Worm (Caenorhabditis elegans): ENCODE results near the gene Y82E9BR.14.
A peak's percentile ranks its signal among the peaks of the same experiment; 100 is the strongest.
"Not testable (repeated sequence)": the region's sequence is repeated elsewhere in the genome, so short reads cannot be mapped to it uniquely, and the experiment has no call there.

Gene Y82E9BR.14

DNA sequence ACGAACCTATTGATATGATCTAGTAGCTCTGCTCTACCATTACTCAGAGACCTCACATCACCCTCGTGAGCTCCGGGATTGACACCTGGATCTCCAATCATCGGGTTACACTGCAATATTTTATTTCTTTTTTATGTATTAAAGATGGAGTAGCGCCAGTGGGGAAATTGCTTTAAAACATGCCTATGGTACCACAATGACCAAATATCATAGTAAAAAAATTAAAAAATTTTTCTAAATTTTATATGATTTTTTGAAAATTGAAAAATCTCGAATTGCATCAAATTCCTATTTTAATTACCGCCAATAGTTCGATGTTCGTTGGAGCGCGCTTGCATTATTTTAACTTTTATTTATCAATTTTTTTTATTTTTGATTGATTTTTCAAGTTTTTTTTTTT is 36.0 kb downstream of the Y82E9BR.14 start, which contains the start of gene pals-40:
Gene pals-40, minus strand, starts transcription at position 101 of the 400 bp plus-strand sequence.
- not testable (repeated sequence) for TF ChIP-seq nhr-10 (tag; optimal IDR thresholded peaks at IDR 0.05); ztf-7 (tag; optimal IDR thresholded peaks at IDR 0.05); nhr-42 (GFP tag; IDR thresholded peaks at IDR 0.05)

DNA sequence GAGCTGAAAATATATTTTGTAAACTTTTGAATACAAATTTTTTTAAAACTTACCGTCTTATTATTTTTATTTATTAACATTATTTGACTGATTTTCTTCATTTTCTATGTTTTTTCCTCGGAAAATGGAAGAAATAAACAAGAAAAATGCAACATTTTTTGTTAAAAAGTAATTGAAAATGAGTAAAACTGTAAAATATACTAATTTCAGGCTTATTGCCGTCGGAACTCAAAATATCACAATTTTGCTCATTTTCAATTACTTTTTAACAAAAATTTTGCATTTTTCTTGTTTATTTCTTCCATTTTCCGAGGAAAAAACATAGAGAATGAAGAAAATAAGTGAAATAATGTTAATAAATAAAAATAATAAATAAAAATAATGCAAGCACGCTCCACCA is 38.4 kb downstream of the Y82E9BR.14 start, which contains the start of gene Y82E9BR.10:
Gene Y82E9BR.10, minus strand, starts transcription at position 101 of the 400 bp plus-strand sequence.
- not testable (repeated sequence) for TF ChIP-seq nhr-42 (GFP tag; IDR thresholded peaks at IDR 0.05); daf-16 (GFP tag; optimal IDR thresholded peaks at IDR 0.05); daf-16 (tag; optimal IDR thresholded peaks at IDR 0.05); dmd-6 (GFP tag; IDR thresholded peaks at IDR 0.05)

DNA sequence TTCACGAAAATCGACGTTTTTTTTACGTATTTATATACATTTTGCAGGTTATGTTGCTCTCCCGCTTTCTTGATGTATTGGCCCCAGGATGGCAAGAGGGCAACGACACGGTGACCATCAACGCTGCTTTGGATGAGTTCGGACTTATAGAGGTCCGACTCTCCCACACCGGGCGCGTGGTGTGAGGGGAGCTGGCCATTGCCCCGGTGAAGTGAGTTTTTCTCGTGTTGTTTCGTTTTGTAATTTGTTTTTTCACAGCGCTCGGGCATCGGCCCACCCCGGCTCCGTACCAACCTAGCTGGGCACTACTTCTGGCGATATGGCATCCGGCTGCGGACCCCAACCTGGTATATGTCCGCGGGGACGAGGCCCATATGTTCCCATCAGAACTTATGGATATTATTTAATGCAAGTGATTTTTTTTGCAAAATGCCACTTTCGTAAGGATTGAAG is 39.5 kb downstream of the Y82E9BR.14 start, which contains the start of gene Y82E9BR.20:
Gene Y82E9BR.20, plus strand, starts transcription at position 51 of the 453 bp plus-strand sequence.
- TF ChIP-seq unc-62 (GFP tag; optimal IDR thresholded peaks at IDR 0.05 in 1 of 2) = peak in 1 of 2 experiments; percentile 90
- TF ChIP-seq unc-62 (tag; optimal IDR thresholded peaks at IDR 0.05) = no peak
- no peak for TF ChIP-seq unc-39 (tag; optimal IDR thresholded peaks at IDR 0.05)

DNA sequence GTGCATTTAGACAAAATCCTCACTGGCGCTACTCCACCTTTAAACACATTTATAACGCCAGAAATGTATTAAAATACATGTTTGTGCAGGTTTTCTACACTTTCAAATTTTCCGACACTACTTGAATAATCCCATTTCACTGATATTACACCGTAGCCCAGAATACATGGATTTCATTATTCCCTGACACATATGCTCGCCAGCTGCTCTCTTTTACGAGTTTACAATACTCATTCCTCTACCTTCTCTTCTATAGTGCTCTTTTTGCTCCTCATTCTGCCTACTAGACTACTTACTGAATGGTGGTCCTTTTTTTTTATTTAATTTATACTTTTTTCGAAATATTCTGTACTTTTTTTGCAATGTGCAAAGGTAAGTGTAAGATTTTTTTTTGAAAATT is 41.4 kb downstream of the Y82E9BR.14 start:
- TF ChIP-seq F10B5.3 (tag; optimal IDR thresholded peaks at IDR 0.05) (no peak), ceh-28 (tag; optimal IDR thresholded peaks at IDR 0.05) (no peak), mdl-1 (tag; optimal IDR thresholded peaks at IDR 0.05) (no peak), fkh-10 (GFP tag; optimal IDR thresholded peaks at IDR 0.05) (no peak), mes-2 (tag; optimal IDR thresholded peaks at IDR 0.05; ENCODE audit: poor library complexity, severe bottlenecking) (no peak), skn-1 (tag; optimal IDR thresholded peaks at IDR 0.05) (no peak)

DNA sequence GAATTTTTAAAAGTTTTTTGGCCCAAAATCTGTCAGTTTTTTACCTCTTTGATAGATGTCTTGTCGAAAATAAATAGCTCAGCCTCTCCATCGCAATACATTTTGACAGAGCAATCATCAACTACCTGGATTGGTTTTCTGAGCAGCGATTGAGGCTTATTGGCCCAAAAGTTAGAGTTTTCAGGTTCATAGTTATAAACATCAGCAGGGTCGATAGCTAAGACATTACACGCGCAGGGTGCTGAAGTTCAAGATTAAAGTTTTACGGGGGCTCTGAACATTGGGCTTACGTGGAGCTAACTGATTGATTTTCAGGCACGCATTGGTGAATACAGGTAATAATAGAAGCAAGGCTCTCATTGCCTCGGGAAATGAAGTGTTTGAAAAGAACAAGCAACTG is 54.2 kb downstream of the Y82E9BR.14 start, which contains the start of gene Y82E9BR.9:
Gene Y82E9BR.9, minus strand, starts transcription at position 101 of the 400 bp plus-strand sequence.
- TF ChIP-seq ama-1 (optimal IDR thresholded peaks at IDR 0.05) (no peak), vab-7 (GFP tag; IDR thresholded peaks at IDR 0.05) (no peak), daf-19 (GFP tag; conservative IDR thresholded peaks at IDR 0.05) (no peak), lim-7 (GFP tag; IDR thresholded peaks at IDR 0.05) (no peak), unc-62 (GFP tag; optimal IDR thresholded peaks at IDR 0.05 in 1 of 2) (no peak), unc-62 (tag; optimal IDR thresholded peaks at IDR 0.05) (no peak), nhr-11 (tag; optimal IDR thresholded peaks at IDR 0.05) (no peak), fos-1 (tag; optimal IDR thresholded peaks at IDR 0.05) (no peak), Y75B8A.6 (GFP tag; IDR thresholded peaks at IDR 0.05) (no peak), ZK546.5 (tag; optimal IDR thresholded peaks at IDR 0.05) (no peak), egl-27 (tag; optimal IDR thresholded peaks at IDR 0.05) (no peak), ctbp-1 (GFP tag; IDR thresholded peaks at IDR 0.05) (no peak), ZK337.2 (GFP tag; IDR thresholded peaks at IDR 0.05) (no peak), zip-11 (GFP tag; IDR thresholded peaks at IDR 0.05) (no peak), hlh-11 (tag; optimal IDR thresholded peaks at IDR 0.05) (no peak), mes-2 (tag; optimal IDR thresholded peaks at IDR 0.05; ENCODE audit: poor library complexity, severe bottlenecking) (no peak)
